ENCODE assay signal across 5 fruit fly cellular contexts in the genomic region with DNA sequence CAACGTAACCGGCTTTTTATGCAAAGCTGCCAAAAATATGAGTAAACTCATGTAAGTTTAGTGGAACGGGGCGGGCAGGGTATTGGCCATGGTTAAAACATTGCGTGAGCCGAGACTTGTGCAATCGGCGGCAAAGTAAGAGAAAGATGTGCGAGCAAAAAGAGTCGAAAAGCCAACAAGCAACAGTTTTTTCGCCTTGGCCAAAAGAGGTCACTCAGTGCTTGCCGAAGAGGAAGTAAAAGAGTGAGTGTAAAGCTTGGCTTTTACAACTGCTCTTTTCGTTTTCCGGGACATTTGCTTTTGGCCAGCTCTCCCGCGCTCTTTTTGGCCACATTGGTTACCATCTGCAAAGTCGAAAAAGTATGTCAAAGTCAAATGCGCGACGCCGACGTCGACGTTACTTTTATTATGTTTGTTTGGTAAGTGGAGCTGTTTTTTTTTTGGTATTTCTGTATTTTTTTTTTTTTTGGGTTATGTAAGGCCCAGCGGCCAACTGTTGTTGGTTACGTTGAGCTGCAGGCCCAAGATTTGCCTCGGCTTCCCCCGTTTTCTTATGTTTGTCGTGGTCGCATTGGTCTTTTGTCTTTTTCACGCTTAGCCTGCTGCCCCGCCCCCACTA.
TF ChIP-seq lines count a peak whose summit lies in the region.

No protein-coding gene starts in this region.

- no peak for TF ChIP-seq CTCF in whole organism, embryonic (GFP tag; optimal IDR thresholded peaks at IDR 0.05; lab: Kevin White, UChicago)

TF ChIP-seq in whole organism, adult, 20 proteins besides CTCF, POLR2A, EP300 and RAD21:
- TF ChIP-seq tj (GFP tag; optimal IDR thresholded peaks at IDR 0.05; lab: Kevin White, UChicago) (peak; percentile 55), CG11617 (GFP tag; optimal IDR thresholded peaks at IDR 0.05; lab: Kevin White, UChicago) (no peak)

TF ChIP-seq in whole organism, embryonic, 481 proteins besides CTCF, POLR2A, EP300 and RAD21:
- no peak for TF ChIP-seq Asciz (GFP tag; optimal IDR thresholded peaks at IDR 0.05; lab: Kevin White, UChicago)
- peak; percentile 88 for TF ChIP-seq CG3163 (GFP tag; optimal IDR thresholded peaks at IDR 0.05; lab: Kevin White, UChicago)
- no peak for TF ChIP-seq Dip2 (GFP tag; IDR thresholded peaks at IDR 0.05; lab: Robert Waterston, UW)
- no peak for TF ChIP-seq tio (GFP tag; optimal IDR thresholded peaks at IDR 0.05; lab: Kevin White, UChicago)
- peak in 1 of 2 experiments; percentile 67 for TF ChIP-seq Pdp1 (GFP tag; optimal IDR thresholded peaks at IDR 0.05; lab: Kevin White, UChicago)
- TF ChIP-seq Adf1 (GFP tag; IDR thresholded peaks at IDR 0.05; lab: Robert Waterston, UW) = peak; percentile 59; the same call in 1 of the 2 replicates
- TF ChIP-seq CG10209 (GFP tag; optimal IDR thresholded peaks at IDR 0.05; lab: Kevin White, UChicago) = no peak
- TF ChIP-seq scrt (GFP tag; optimal IDR thresholded peaks at IDR 0.05; lab: Kevin White, UChicago) = peak; percentile 76
- peak; percentile 71 for TF ChIP-seq sqz (GFP tag; optimal IDR thresholded peaks at IDR 0.05; lab: Kevin White, UChicago)
- TF ChIP-seq Med (GFP tag; lab: Kevin White, UChicago) = peak; percentile 59
- peak; percentile 46 to 65 for TF ChIP-seq Trl (optimal IDR thresholded peaks at IDR 0.05; lab: Kevin White, UChicago)
- TF ChIP-seq Trl (GFP tag; optimal IDR thresholded peaks at IDR 0.05; lab: Kevin White, UChicago) = no peak
- peak; percentile 13 for TF ChIP-seq CG11504 (tag; optimal IDR thresholded peaks at IDR 0.05; lab: Kevin White, UChicago)

TF ChIP-seq in whole organism, prepupa, 60 proteins besides CTCF, POLR2A, EP300 and RAD21:
- no peak for TF ChIP-seq Eip75B (GFP tag; optimal IDR thresholded peaks at IDR 0.05; lab: Kevin White, UChicago)
- TF ChIP-seq CG8632 (GFP tag; optimal IDR thresholded peaks at IDR 0.05; lab: Kevin White, UChicago) = no peak
- no peak for TF ChIP-seq pdm3 (GFP tag; optimal IDR thresholded peaks at IDR 0.05; lab: Kevin White, UChicago)
- peak; percentile 31; the same call in 1 of the 3 replicates for TF ChIP-seq CG6163 (GFP tag; IDR thresholded peaks at IDR 0.05; lab: Robert Waterston, UW)
- no peak for TF ChIP-seq CG11294 (GFP tag; IDR thresholded peaks at IDR 0.05; lab: Robert Waterston, UW)
- TF ChIP-seq CG8119 (GFP tag; IDR thresholded peaks at IDR 0.05; lab: Robert Waterston, UW) = peak; percentile 23; the same call in 1 of the 3 replicates
- no peak for TF ChIP-seq lz (GFP tag; optimal IDR thresholded peaks at IDR 0.05; lab: Kevin White, UChicago)
- TF ChIP-seq eg (GFP tag; IDR thresholded peaks at IDR 0.05; lab: Robert Waterston, UW) = peak; percentile 41; the same call in 1 of the 3 replicates
- TF ChIP-seq Lpt (GFP tag; optimal IDR thresholded peaks at IDR 0.05; lab: Kevin White, UChicago) = no peak
- TF ChIP-seq CG15336 (GFP tag; IDR thresholded peaks at IDR 0.05; lab: Robert Waterston, UW) = no peak
- TF ChIP-seq vri (GFP tag; optimal IDR thresholded peaks at IDR 0.05; lab: Kevin White, UChicago) = peak; percentile 41
- TF ChIP-seq Eip78C (GFP tag; lab: Kevin White, UChicago) = peak; percentile 3

TF ChIP-seq in whole organism, pupa, 21 proteins besides CTCF, POLR2A, EP300 and RAD21:
- TF ChIP-seq CG12605 (GFP tag; IDR thresholded peaks at IDR 0.05; lab: Robert Waterston, UW) = peak; percentile 9; the same call in 1 of the 2 replicates
- TF ChIP-seq CG32121 (GFP tag; IDR thresholded peaks at IDR 0.05; lab: Robert Waterston, UW) = no peak
- TF ChIP-seq EcR (GFP tag; optimal IDR thresholded peaks at IDR 0.05; lab: Kevin White, UChicago) = no peak
- peak; percentile 46; the same call in 1 of the 3 replicates for TF ChIP-seq fd96Ca (GFP tag; IDR thresholded peaks at IDR 0.05; lab: Robert Waterston, UW)
- TF ChIP-seq CG4496 (GFP tag; IDR thresholded peaks at IDR 0.05; lab: Robert Waterston, UW) = no peak
- no peak for TF ChIP-seq rn (GFP tag; IDR thresholded peaks at IDR 0.05; lab: Robert Waterston, UW)
- no peak for TF ChIP-seq Snoo (tag; optimal IDR thresholded peaks at IDR 0.05; lab: Kevin White, UChicago)
- no peak for TF ChIP-seq CG9948 (tag; optimal IDR thresholded peaks at IDR 0.05; lab: Kevin White, UChicago)
- TF ChIP-seq CG17806 (tag; optimal IDR thresholded peaks at IDR 0.05; lab: Kevin White, UChicago) = no peak
- no peak for TF ChIP-seq Pif1B (GFP tag; optimal IDR thresholded peaks at IDR 0.05; lab: Kevin White, UChicago)

TF ChIP-seq in whole organism, wandering third instar larva, 38 proteins besides CTCF, POLR2A, EP300 and RAD21:
- no peak for TF ChIP-seq psq (GFP tag; optimal IDR thresholded peaks at IDR 0.05; lab: Kevin White, UChicago)
- TF ChIP-seq CG9705 (GFP tag; optimal IDR thresholded peaks at IDR 0.05; lab: Kevin White, UChicago) = no peak
- TF ChIP-seq Hnf4 (GFP tag; optimal IDR thresholded peaks at IDR 0.05; lab: Kevin White, UChicago) = no peak
- TF ChIP-seq fru (GFP tag; optimal IDR thresholded peaks at IDR 0.05; lab: Kevin White, UChicago) = peak; percentile 56
